Worm (Caenorhabditis elegans) whole organism, midembryonic: ENCODE measurements around the gene Y53G8B.1.

Experiments
- T22C8.4 ChIP-seq: fragments of 200-800 bp; sonication (Bioruptor generic); IDR thresholded peaks from 2 replicates; pipeline ENCODE4 v1.3.6; 2022; ENCODE audit warnings: missing genetic modification characterization, missing compliant biosample characterization
- cog-1 ChIP-seq: sonication (generic microtip); optimal IDR thresholded peaks from 2 replicates; lab custom pipeline; 2016; ENCODE audit warnings: missing genetic modification characterization, missing compliant biosample characterization
- flt-1 ChIP-seq: fragments of 200-800 bp; sonication (Bioruptor generic); IDR thresholded peaks from 2 replicates; pipeline ENCODE4 v1.3.6; 2022; ENCODE audit warnings: missing genetic modification characterization, missing compliant biosample characterization
- klf-2 ChIP-seq: fragments of 200-800 bp; sonication (Bioruptor generic); conservative IDR thresholded peaks from 2 replicates; pipeline ENCODE4 v1.3.6; 2022; ENCODE audit warnings: missing genetic modification reagents, missing genetic modification characterization, missing compliant biosample characterization
- med-1 ChIP-seq: sonication (generic microtip); optimal IDR thresholded peaks from 2 replicates; lab custom pipeline; 2017; ENCODE audit warnings: missing genetic modification characterization, mild to moderate bottlenecking, missing compliant biosample characterization, antibody characterized with exemption, missing genetic modification reagents; ENCODE audit not compliant: insufficient read depth
- ref-1 ChIP-seq: fragments of 200-800 bp; sonication (Bioruptor generic); conservative IDR thresholded peaks from 2 replicates; pipeline ENCODE4 v1.3.6; 2022; ENCODE audit warnings: missing genetic modification reagents, missing genetic modification characterization, missing compliant biosample characterization
- tab-1 ChIP-seq: fragments of 200-800 bp; sonication (Bioruptor generic); IDR thresholded peaks from 2 replicates; pipeline ENCODE4 v1.3.6; 2022; ENCODE audit warnings: missing genetic modification characterization, missing compliant biosample characterization
- ztf-23 ChIP-seq: fragments of 200-800 bp; sonication (Bioruptor generic); IDR thresholded peaks from 2 replicates; pipeline ENCODE4 v1.3.6; 2022; ENCODE audit warnings: missing genetic modification reagents, missing genetic modification characterization, missing compliant biosample characterization
- ztf-29 ChIP-seq: fragments of 200-800 bp; sonication (Bioruptor generic); IDR thresholded peaks from 2 replicates; pipeline ENCODE4 v1.3.6; 2022; ENCODE audit warnings: missing genetic modification reagents, missing genetic modification characterization, missing compliant biosample characterization

Y53G8B.1 gene

ce11 chrIII:3176775-3177174, 47.7 kb downstream of the Y53G8B.1 start:
- TF ChIP-seq T22C8.4 (GFP tag; lab: Robert Waterston, UW) (no peak), cog-1 (tag; lab: Kevin White, UChicago) (no peak), tab-1 (GFP tag; lab: Robert Waterston, UW) (no peak), med-1 (GFP tag; lab: Kevin White, UChicago) (no peak), klf-2 (GFP tag; lab: Robert Waterston, UW) (no peak), ztf-23 (GFP tag; lab: Robert Waterston, UW) (no peak), flt-1 (no peak), ref-1 (GFP tag; lab: Robert Waterston, UW) (no peak), ztf-29 (GFP tag; lab: Robert Waterston, UW) (no peak)

DNA sequence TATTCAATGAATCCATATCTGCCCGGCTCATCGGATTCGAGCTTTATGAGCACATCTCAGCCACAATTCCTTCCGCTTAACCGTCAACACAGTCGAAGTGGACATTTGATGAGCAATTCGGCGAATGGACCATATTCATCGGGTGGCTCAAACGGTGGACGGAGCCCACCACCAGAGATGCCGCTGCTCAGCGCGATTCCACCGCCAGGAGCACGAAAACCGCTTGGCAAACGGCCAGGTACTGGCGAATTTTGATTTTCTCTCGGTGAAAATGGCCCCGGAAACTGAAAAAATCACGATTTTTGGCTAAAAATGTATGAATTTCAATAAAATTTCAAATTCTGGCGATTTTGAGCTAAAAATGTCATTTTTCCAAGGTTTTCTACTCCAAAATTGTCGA, 50.8 kb downstream of the Y53G8B.1 start:
- TF ChIP-seq tab-1 (GFP tag; lab: Robert Waterston, UW) (no peak), flt-1 (no peak), T22C8.4 (GFP tag; lab: Robert Waterston, UW) (no peak), ref-1 (GFP tag; lab: Robert Waterston, UW) (no peak), med-1 (GFP tag; lab: Kevin White, UChicago) (no peak), ztf-29 (GFP tag; lab: Robert Waterston, UW) (no peak), ztf-23 (GFP tag; lab: Robert Waterston, UW) (no peak), cog-1 (tag; lab: Kevin White, UChicago) (no peak), klf-2 (GFP tag; lab: Robert Waterston, UW) (no peak)
